Worm (Caenorhabditis elegans) whole organism, L2 larva: Measurements from ENCODE around the gene algn-1.

Experiments used
- Y55F3AM.14 ChIP-seq: fragments of 200-800 bp; sonication (Bioruptor generic); optimal IDR thresholded peaks from 2 replicates; lab custom pipeline; 2018; ENCODE audit warnings: mild to moderate bottlenecking, missing genetic modification characterization, missing compliant biosample characterization
- elt-1 ChIP-seq: fragments of 150-350 bp; optimal IDR thresholded peaks from 2 replicates; lab custom pipeline; 2014; ENCODE audit warnings: missing biosample characterization, missing genetic modification characterization

DNA sequence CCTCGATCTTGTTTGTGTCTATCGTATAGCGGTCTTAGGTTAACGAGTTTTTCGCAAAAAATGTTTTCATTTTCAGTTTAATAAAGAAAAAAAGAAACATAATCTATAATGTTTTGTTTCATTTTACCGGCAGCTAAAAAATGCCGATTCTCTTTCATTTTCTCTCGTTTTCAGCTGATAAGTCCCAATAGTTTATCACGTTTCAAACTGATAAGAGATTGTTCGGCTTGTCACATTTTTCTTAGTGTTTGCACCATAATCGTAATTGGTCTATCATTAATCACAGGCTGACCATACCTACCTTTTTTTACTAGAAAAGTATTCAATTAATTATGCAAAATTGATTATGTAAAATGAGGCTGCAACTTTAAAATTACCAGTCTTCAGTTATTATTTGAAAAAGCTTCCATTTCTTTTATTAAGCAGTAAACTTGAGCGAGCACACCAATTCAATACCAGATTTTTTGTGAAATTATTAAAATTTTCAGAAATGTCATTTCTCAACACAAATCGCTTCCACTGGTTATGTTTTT lies 35.3 kb downstream of the algn-1 start, which contains the start of gene F23F12.13:
- TF ChIP-seq Y55F3AM.14 (GFP tag; lab: Kevin White, UChicago) (no peak), elt-1 (no peak)
